Fruit fly (Drosophila melanogaster): ENCODE measurements around the gene CG8260.

Gene CG8260

DNA sequence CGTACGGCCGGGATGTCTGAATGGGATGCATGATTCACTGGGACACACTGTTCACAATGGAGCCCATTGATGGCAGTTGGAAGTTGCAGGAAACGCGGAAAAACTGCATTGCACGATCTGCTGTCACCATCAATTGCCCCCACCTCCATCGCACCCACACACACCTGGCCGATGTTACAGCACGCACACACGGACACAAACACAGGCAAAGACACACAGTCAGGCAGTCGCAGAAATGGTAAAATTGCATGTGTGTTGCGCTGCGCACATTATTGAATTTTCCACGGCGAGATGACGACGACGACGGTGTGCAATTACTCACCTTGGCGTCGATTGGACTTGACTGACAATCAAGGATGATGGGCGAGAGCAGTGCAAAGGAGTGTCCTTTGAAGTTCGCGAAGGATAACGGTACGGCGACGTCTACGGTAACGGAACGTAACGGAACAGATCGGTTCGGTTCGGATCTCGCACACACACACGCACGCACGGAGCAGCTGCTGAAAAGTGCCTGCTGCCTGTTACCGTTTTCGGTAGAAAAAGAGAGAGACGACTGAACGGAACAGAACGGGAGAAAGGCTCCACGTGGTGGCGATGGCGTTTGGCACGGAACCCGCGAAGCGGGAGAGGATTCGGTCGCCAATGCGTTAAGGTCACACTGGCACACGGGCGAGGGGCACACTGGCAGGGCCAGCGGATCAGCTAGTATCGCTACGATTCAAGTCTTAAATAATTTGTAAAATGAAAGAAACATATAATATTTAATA, 46.0 kb upstream of the CG8260 start, which contains the start of the genes CG9281 and CG15601 (continued):
- TF ChIP-seq Six4 (GFP tag; optimal IDR thresholded peaks at IDR 0.05), result no peak
- no peak for TF ChIP-seq Asciz (GFP tag; optimal IDR thresholded peaks at IDR 0.05)
- TF ChIP-seq Oli (tag; optimal IDR thresholded peaks at IDR 0.05), result no peak
- TF ChIP-seq Dip2 (GFP tag; IDR thresholded peaks at IDR 0.05), result no peak
- TF ChIP-seq Ptx1 (GFP tag; IDR thresholded peaks at IDR 0.05), result no peak
- TF ChIP-seq sens (GFP tag), result no peak
- no peak for TF ChIP-seq ttk (GFP tag; IDR thresholded peaks at IDR 0.05)
- no peak for TF ChIP-seq Doc2 (GFP tag; IDR thresholded peaks at IDR 0.05)
- no peak for TF ChIP-seq CG2120 (GFP tag; optimal IDR thresholded peaks at IDR 0.05)
- no peak for TF ChIP-seq CG17359 (tag; optimal IDR thresholded peaks at IDR 0.05)
- TF ChIP-seq scrt (GFP tag; optimal IDR thresholded peaks at IDR 0.05), result no peak
- TF ChIP-seq Hsf (GFP tag; optimal IDR thresholded peaks at IDR 0.05), result no peak
- TF ChIP-seq Hr39 (optimal IDR thresholded peaks at IDR 0.05), result no peak
- TF ChIP-seq abd-A (tag; optimal IDR thresholded peaks at IDR 0.05), result no peak
- TF ChIP-seq CG4854 (GFP tag; optimal IDR thresholded peaks at IDR 0.05), result no peak
- peak; percentile 10 for TF ChIP-seq CG33213 (GFP tag; optimal IDR thresholded peaks at IDR 0.05)
- no peak for TF ChIP-seq da (GFP tag; optimal IDR thresholded peaks at IDR 0.05)
- no peak for TF ChIP-seq TFAM (GFP tag; optimal IDR thresholded peaks at IDR 0.05)
- TF ChIP-seq HLH4C (GFP tag; IDR thresholded peaks at IDR 0.05; ENCODE audit: partially characterized antibody), result no peak
- TF ChIP-seq CG16863 (GFP tag; optimal IDR thresholded peaks at IDR 0.05), result no peak
- peak; percentile 64 for TF ChIP-seq HLHmδ (GFP tag; optimal IDR thresholded peaks at IDR 0.05)
- no peak for TF ChIP-seq HLH3B (GFP tag; IDR thresholded peaks at IDR 0.05)
- no peak for TF ChIP-seq maf-S (GFP tag; optimal IDR thresholded peaks at IDR 0.05)
- no peak for TF ChIP-seq Sox100B (GFP tag; optimal IDR thresholded peaks at IDR 0.05)
- no peak for TF ChIP-seq CG18011 (GFP tag; optimal IDR thresholded peaks at IDR 0.05)
- TF ChIP-seq CG30431 (GFP tag; optimal IDR thresholded peaks at IDR 0.05), result no peak
- no peak for TF ChIP-seq CG14014 (GFP tag; IDR thresholded peaks at IDR 0.05)
- TF ChIP-seq Chrac-16 (GFP tag; optimal IDR thresholded peaks at IDR 0.05), result no peak
- TF ChIP-seq CG6175 (GFP tag; IDR thresholded peaks at IDR 0.05), result no peak
- TF ChIP-seq trem (tag; optimal IDR thresholded peaks at IDR 0.05), result peak; percentile 48
- TF ChIP-seq ems (GFP tag; optimal IDR thresholded peaks at IDR 0.05), result no peak
- no peak for TF ChIP-seq jigr1 (GFP tag; IDR thresholded peaks at IDR 0.05)
- no peak for TF ChIP-seq Oaz (GFP tag; IDR thresholded peaks at IDR 0.05)
- TF ChIP-seq CG11398 (GFP tag; optimal IDR thresholded peaks at IDR 0.05), result no peak
- no peak for TF ChIP-seq croc (GFP tag; conservative IDR thresholded peaks at IDR 0.05)
- peak; percentile 96 for TF ChIP-seq dm (GFP tag; optimal IDR thresholded peaks at IDR 0.05)
- peak; percentile 7 for TF ChIP-seq grau (tag; optimal IDR thresholded peaks at IDR 0.05)
- TF ChIP-seq Deaf1 (tag; optimal IDR thresholded peaks at IDR 0.05), result peak; percentile 67
- no peak for TF ChIP-seq CG13123 (GFP tag; optimal IDR thresholded peaks at IDR 0.05)
- no peak for TF ChIP-seq Spps (tag; optimal IDR thresholded peaks at IDR 0.05)
- TF ChIP-seq ftz-f1 (GFP tag; optimal IDR thresholded peaks at IDR 0.05), result no peak
- TF ChIP-seq org-1 (GFP tag; optimal IDR thresholded peaks at IDR 0.05), result no peak
- no peak for TF ChIP-seq tna (GFP tag; IDR thresholded peaks at IDR 0.05; ENCODE audit: partially characterized antibody)
- TF ChIP-seq bsh (GFP tag; optimal IDR thresholded peaks at IDR 0.05), result no peak
- peak; percentile 8 for TF ChIP-seq Xbp1 (GFP tag; optimal IDR thresholded peaks at IDR 0.05)
- no peak for TF ChIP-seq chif (GFP tag; optimal IDR thresholded peaks at IDR 0.05)
- TF ChIP-seq CG17829 (tag; optimal IDR thresholded peaks at IDR 0.05), result peak; percentile 21
- peak; percentile 11 for TF ChIP-seq Myb (GFP tag; optimal IDR thresholded peaks at IDR 0.05)
- no peak for TF ChIP-seq CG8944 (GFP tag; optimal IDR thresholded peaks at IDR 0.05)
- TF ChIP-seq Hand (GFP tag; optimal IDR thresholded peaks at IDR 0.05), result no peak
- TF ChIP-seq CG8359 (GFP tag; optimal IDR thresholded peaks at IDR 0.05; ENCODE audit: borderline replicate concordance), result no peak
